Worm (Caenorhabditis elegans): ENCODE measurements around the gene Y56A3A.7.

The Y56A3A.7 gene

ce11 chrIII:11981539-11981938 lies 34.7 kb upstream of the Y56A3A.7 start (continued):
- TF ChIP-seq vab-7 (GFP tag; IDR thresholded peaks at IDR 0.05) = no peak
- no peak for TF ChIP-seq saeg-2 (GFP tag; IDR thresholded peaks at IDR 0.05)
- peak; percentile 64 for TF ChIP-seq hlh-11 (tag; optimal IDR thresholded peaks at IDR 0.05)
- peak in 1 of 2 experiments; percentile 53 for TF ChIP-seq hif-1 (tag; optimal IDR thresholded peaks at IDR 0.05)
- TF ChIP-seq ctbp-1 (GFP tag; IDR thresholded peaks at IDR 0.05) = 0 out of 2 replicates have a peak, but pooled peaks have one; percentile 38
- no peak for TF ChIP-seq Y5F2A.4 (GFP tag; optimal IDR thresholded peaks at IDR 0.05)
- TF ChIP-seq Y48G9A.11 (GFP tag; IDR thresholded peaks at IDR 0.05) = no peak
- TF ChIP-seq dpl-1 (GFP tag; optimal IDR thresholded peaks at IDR 0.05) = peak; percentile 36
- TF ChIP-seq hlh-30 (tag; optimal IDR thresholded peaks at IDR 0.05; ENCODE audit: insufficient read depth) = peak; percentile 87
- TF ChIP-seq set-16 (GFP tag; IDR thresholded peaks at IDR 0.05) = peak; percentile 24; the same call in 1 of the 2 replicates
- TF ChIP-seq lsy-2 (tag; optimal IDR thresholded peaks at IDR 0.05) = peak in 1 of 2 experiments; percentile 65
- TF ChIP-seq hmg-1.1 (GFP tag; IDR thresholded peaks at IDR 0.05) = peak; percentile 76
- TF ChIP-seq dmd-8 (GFP tag; IDR thresholded peaks at IDR 0.05) = 0 out of 2 replicates have a peak, but pooled peaks have one; percentile 47

- TF ChIP-seq aha-1 (tag) (peak; percentile 94), nhr-6 (tag; optimal IDR thresholded peaks at IDR 0.05) (no peak)
These were observed 33.9 kb upstream of the Y56A3A.7 start for ce11 chrIII:11980743-11981142.

ce11 chrIII:11978742-11979141 lies 31.9 kb upstream of the Y56A3A.7 start, which contains the start of gene Y56A3A.30:
Gene Y56A3A.30, minus strand, starts transcription at chrIII:11979065.
- no peak for TF ChIP-seq duxl-1 (tag; optimal IDR thresholded peaks at IDR 0.05; ENCODE audit: poor library complexity)
- no peak for TF ChIP-seq nhr-25 (tag; optimal IDR thresholded peaks at IDR 0.05; ENCODE audit: borderline replicate concordance, insufficient read depth)
- no peak for TF ChIP-seq ctbp-1 (GFP tag; IDR thresholded peaks at IDR 0.05)
- TF ChIP-seq nhr-41 (GFP tag; IDR thresholded peaks at IDR 0.05) = no peak
- no peak for TF ChIP-seq hmg-1.1 (GFP tag; IDR thresholded peaks at IDR 0.05)
- no peak for TF ChIP-seq set-16 (GFP tag; IDR thresholded peaks at IDR 0.05)
- TF ChIP-seq pqm-1 (tag; optimal IDR thresholded peaks at IDR 0.05) = no peak
- no peak for TF ChIP-seq ceh-28 (tag; optimal IDR thresholded peaks at IDR 0.05)
- no peak for TF ChIP-seq lsy-2 (tag; optimal IDR thresholded peaks at IDR 0.05)
- TF ChIP-seq tra-1 (GFP tag; IDR thresholded peaks at IDR 0.05) = no peak
- TF ChIP-seq aly-2 (tag; optimal IDR thresholded peaks at IDR 0.05) = no peak
- no peak for TF ChIP-seq dpl-1 (GFP tag; optimal IDR thresholded peaks at IDR 0.05)
- TF ChIP-seq T26A8.4 (GFP tag; IDR thresholded peaks at IDR 0.05) = no peak
- no peak for TF ChIP-seq nhr-42 (GFP tag; IDR thresholded peaks at IDR 0.05)
- no peak for TF ChIP-seq tag-97 (GFP tag; IDR thresholded peaks at IDR 0.05)
- no peak for TF ChIP-seq fos-1 (tag; optimal IDR thresholded peaks at IDR 0.05)
- no peak for TF ChIP-seq lin-13 (GFP tag; optimal IDR thresholded peaks at IDR 0.05)
- TF ChIP-seq F37D6.2 (tag; optimal IDR thresholded peaks at IDR 0.05) = no peak

ce11 chrIII:11974414-11974813 lies 27.6 kb upstream of the Y56A3A.7 start, which contains the start of gene Y56A3A.31:
Gene Y56A3A.31, plus strand, starts transcription at chrIII:11974477.
- TF ChIP-seq hlh-30 (tag; optimal IDR thresholded peaks at IDR 0.05; ENCODE audit: insufficient read depth) = peak; percentile 14
- no peak for TF ChIP-seq Y105C5A.15 (GFP tag; IDR thresholded peaks at IDR 0.05)
- peak; percentile 65 for TF ChIP-seq mes-2 (tag; optimal IDR thresholded peaks at IDR 0.05; ENCODE audit: poor library complexity, severe bottlenecking)
- TF ChIP-seq tag-97 (GFP tag; IDR thresholded peaks at IDR 0.05) = no peak
- no peak for TF ChIP-seq unc-62 (GFP tag; optimal IDR thresholded peaks at IDR 0.05 in 1 of 2)
- no peak for TF ChIP-seq unc-62 (tag; optimal IDR thresholded peaks at IDR 0.05)
- no peak for TF ChIP-seq daf-16 (GFP tag; optimal IDR thresholded peaks at IDR 0.05)
- no peak for TF ChIP-seq daf-16 (tag; optimal IDR thresholded peaks at IDR 0.05)
- no peak for TF ChIP-seq F49E8.2 (tag; optimal IDR thresholded peaks at IDR 0.05; ENCODE audit: borderline replicate concordance)
- TF ChIP-seq rbr-2 (tag; optimal IDR thresholded peaks at IDR 0.05) = no peak
- peak; percentile 74 for TF ChIP-seq dpl-1 (GFP tag; optimal IDR thresholded peaks at IDR 0.05)
